Fruit fly (Drosophila melanogaster) whole organism, embryonic: ENCODE data around the gene CG4957.

Experiments used
- Atf6 ChIP-seq: fragments of 200-800 bp; sonication (Bioruptor generic); IDR thresholded peaks from 2 replicates; pipeline ENCODE4 v1.3.6; 2022; ENCODE audit warnings: missing biosample characterization, missing genetic modification characterization
- CG11695 ChIP-seq: fragments of 200-800 bp; sonication (Bioruptor generic); IDR thresholded peaks from 3 replicates; pipeline ENCODE4 v1.3.6; 2022; ENCODE audit warnings: missing biosample characterization, missing genetic modification characterization
- CG7372 ChIP-seq: fragments of 200-800 bp; sonication (Bioruptor generic); IDR thresholded peaks from 2 replicates; pipeline ENCODE4 v1.3.6; 2022; ENCODE audit warnings: missing biosample characterization, missing genetic modification characterization
- CG9727 ChIP-seq: fragments of 200-800 bp; sonication (Bioruptor generic); optimal IDR thresholded peaks from 3 replicates; lab custom pipeline; 2017; ENCODE audit warnings: missing biosample characterization, mild to moderate bottlenecking, missing genetic modification characterization
- Drgx ChIP-seq: fragments of 200-800 bp; sonication (Bioruptor generic); IDR thresholded peaks from 2 replicates; pipeline ENCODE4 v1.3.6; 2022; ENCODE audit warnings: missing biosample characterization, missing genetic modification characterization
- HLH4C ChIP-seq: fragments of 200-800 bp; sonication (Bioruptor generic); IDR thresholded peaks from 3 replicates; pipeline ENCODE4 v1.3.6; 2022; ENCODE audit warnings: missing biosample characterization, missing genetic modification characterization; ENCODE audit not compliant: partially characterized antibody
- Hr78 ChIP-seq, 2 experiments: fragments of 200-800 bp in 1 of 2; fragments of >200 bp in 1 of 2; sonication (Bioruptor generic) in 1 of 2; optimal IDR thresholded peaks; 2 replicates each; lab custom pipeline; 2017 to 2019; ENCODE audit warnings: missing biosample characterization in 2 of 2, missing genetic modification characterization in 2 of 2, mild to moderate bottlenecking in 1 of 2, moderate library complexity in 1 of 2
- Spps ChIP-seq: fragments of 200-800 bp; sonication (Bioruptor generic); optimal IDR thresholded peaks from 2 replicates; lab custom pipeline; 2018; ENCODE audit warnings: missing biosample characterization, mild to moderate bottlenecking, missing genetic modification characterization
- fru ChIP-seq: fragments of >200 bp; optimal IDR thresholded peaks from 2 replicates; lab custom pipeline; 2017
- slbo ChIP-seq: fragments of 200-800 bp; sonication (Bioruptor generic); IDR thresholded peaks from 2 replicates; pipeline ENCODE4 v1.3.6; 2022; ENCODE audit warnings: missing biosample characterization, missing genetic modification characterization

- TF ChIP-seq fru (no peak), HLH4C (GFP tag; lab: Robert Waterston, UW) (no peak), Hr78 (GFP tag; optimal IDR thresholded peaks at IDR 0.05; lab: Kevin White, UChicago) (no peak), CG9727 (GFP tag; lab: Kevin White, UChicago) (no peak), Atf6 (GFP tag; lab: Robert Waterston, UW) (no peak), slbo (no peak), Drgx (GFP tag; lab: Robert Waterston, UW) (0 out of 2 replicates have a peak, but pooled peaks have one; percentile 27), Spps (tag; lab: Kevin White, UChicago) (no peak), CG7372 (GFP tag; lab: Robert Waterston, UW) (no peak), CG11695 (GFP tag; lab: Robert Waterston, UW) (no peak)
Observed at dm6 chr2L:10259960-10260749, 8.5 kb upstream of the CG4957 start.
